Fruit fly (Drosophila melanogaster) whole organism, embryonic: ENCODE results near the gene CG1542.

Experiments used
- Asciz ChIP-seq: fragments of 200-800 bp; sonication (Bioruptor generic); optimal IDR thresholded peaks from 2 replicates; lab custom pipeline; 2017; ENCODE audit warnings: missing biosample characterization, mild to moderate bottlenecking, missing genetic modification characterization, missing genetic modification reagents
- Bdp1 ChIP-seq: fragments of 200-800 bp; sonication (Bioruptor generic); optimal IDR thresholded peaks from 3 replicates; lab custom pipeline; 2016; ENCODE audit warnings: missing biosample characterization, missing genetic modification characterization
- CG11695 ChIP-seq: fragments of 200-800 bp; sonication (Bioruptor generic); IDR thresholded peaks from 3 replicates; pipeline ENCODE4 v1.3.6; 2022; ENCODE audit warnings: missing biosample characterization, missing genetic modification characterization
- CG12104 ChIP-seq: fragments of 200-800 bp; sonication (Bioruptor generic); optimal IDR thresholded peaks from 3 replicates; lab custom pipeline; 2016; ENCODE audit warnings: missing biosample characterization, missing genetic modification characterization
- CG1233 ChIP-seq: fragments of 200-800 bp; sonication (Bioruptor generic); optimal IDR thresholded peaks from 4 replicates; lab custom pipeline; 2018; ENCODE audit warnings: missing biosample characterization, mild to moderate bottlenecking, missing genetic modification characterization
- CG14050 ChIP-seq: fragments of 200-800 bp; sonication (Bioruptor generic); IDR thresholded peaks from 3 replicates; pipeline ENCODE4 v1.3.6; 2022; ENCODE audit warnings: missing biosample characterization, missing genetic modification characterization
- CG14667 ChIP-seq: fragments of 200-800 bp; sonication (Bioruptor generic); IDR thresholded peaks from 2 replicates; pipeline ENCODE4 v1.3.6; 2022; ENCODE audit warnings: missing biosample characterization, missing genetic modification characterization
- CG16813 ChIP-seq: fragments of 200-800 bp; sonication (Bioruptor generic); IDR thresholded peaks from 3 replicates; pipeline ENCODE4 v1.3.6; 2022; ENCODE audit warnings: missing biosample characterization, missing genetic modification characterization; ENCODE audit not compliant: partially characterized antibody
- CG2129 ChIP-seq: fragments of 200-800 bp; sonication (Bioruptor generic); IDR thresholded peaks from 2 replicates; pipeline ENCODE4 v1.3.6; 2022; ENCODE audit warnings: missing biosample characterization, missing genetic modification characterization; ENCODE audit not compliant: partially characterized antibody
- CG2202 ChIP-seq: fragments of 200-800 bp; sonication (Bioruptor generic); optimal IDR thresholded peaks from 2 replicates; lab custom pipeline; 2018; ENCODE audit warnings: missing biosample characterization, mild to moderate bottlenecking, missing genetic modification characterization
- CG2678 ChIP-seq: fragments of 200-800 bp; sonication (Bioruptor generic); optimal IDR thresholded peaks from 3 replicates; lab custom pipeline; 2019; ENCODE audit warnings: missing biosample characterization, mild to moderate bottlenecking, missing genetic modification characterization, moderate library complexity
- CG30403 ChIP-seq: fragments of 200-800 bp; sonication (Bioruptor generic); optimal IDR thresholded peaks from 3 replicates; lab custom pipeline; 2016; ENCODE audit warnings: missing biosample characterization, missing genetic modification characterization
- CG31224 ChIP-seq: fragments of 200-800 bp; sonication (Bioruptor generic); IDR thresholded peaks from 2 replicates; pipeline ENCODE4 v1.3.6; 2022; ENCODE audit warnings: missing biosample characterization, missing genetic modification characterization
- CG32532 ChIP-seq: fragments of 200-800 bp; sonication (Bioruptor generic); IDR thresholded peaks from 2 replicates; pipeline ENCODE4 v1.3.6; 2022; ENCODE audit warnings: missing biosample characterization, missing genetic modification characterization
- CG4730 ChIP-seq: fragments of 200-800 bp; sonication (Bioruptor generic); IDR thresholded peaks from 2 replicates; pipeline ENCODE4 v1.3.6; 2022; ENCODE audit warnings: missing biosample characterization, missing genetic modification characterization
- CG6175 ChIP-seq: fragments of 200-800 bp; sonication (Bioruptor generic); IDR thresholded peaks from 3 replicates; pipeline ENCODE4 v1.3.6; 2022; ENCODE audit warnings: missing biosample characterization, missing genetic modification characterization
- CG7963 ChIP-seq: fragments of 200-800 bp; sonication (Bioruptor generic); IDR thresholded peaks from 3 replicates; pipeline ENCODE4 v1.3.6; 2022; ENCODE audit warnings: missing biosample characterization, missing genetic modification characterization; ENCODE audit not compliant: partially characterized antibody
- CG8089 ChIP-seq: fragments of 200-800 bp; sonication (Bioruptor generic); optimal IDR thresholded peaks from 3 replicates; lab custom pipeline; 2016; ENCODE audit warnings: missing biosample characterization, missing genetic modification characterization
- CG8765 ChIP-seq: fragments of 200-800 bp; sonication (Bioruptor generic); IDR thresholded peaks from 2 replicates; pipeline ENCODE4 v1.3.6; 2022; ENCODE audit warnings: missing biosample characterization, missing genetic modification characterization
- CTCF ChIP-seq: fragments of 200-800 bp; sonication (Bioruptor generic); optimal IDR thresholded peaks from 2 replicates; lab custom pipeline; 2017; ENCODE audit warnings: missing biosample characterization, mild to moderate bottlenecking, missing genetic modification characterization, moderate library complexity
- Deaf1 ChIP-seq: fragments of 200-800 bp; optimal IDR thresholded peaks from 3 replicates; lab custom pipeline; 2019; ENCODE audit warnings: missing biosample characterization, mild to moderate bottlenecking, missing genetic modification characterization, moderate library complexity
- E2f2 ChIP-seq: fragments of 200-800 bp; sonication (Bioruptor generic); IDR thresholded peaks from 2 replicates; pipeline ENCODE4 v1.3.6; 2022; ENCODE audit warnings: missing biosample characterization, missing genetic modification characterization
- GATAe ChIP-seq: fragments of 200-800 bp; sonication (Bioruptor generic); conservative IDR thresholded peaks from 2 replicates; pipeline ENCODE4 v1.3.6; 2022; ENCODE audit warnings: missing biosample characterization, missing genetic modification characterization
- HHEX ChIP-seq: fragments of 200-800 bp; sonication (Bioruptor generic); optimal IDR thresholded peaks from 3 replicates; lab custom pipeline; 2017; ENCODE audit warnings: missing biosample characterization, mild to moderate bottlenecking, missing genetic modification characterization, missing genetic modification reagents
- HmgD ChIP-seq: fragments of 200-800 bp; sonication (Bioruptor generic); optimal IDR thresholded peaks from 3 replicates; lab custom pipeline; 2016; ENCODE audit warnings: missing biosample characterization, missing genetic modification characterization
- Hmr ChIP-seq: fragments of 200-800 bp; sonication (Bioruptor generic); optimal IDR thresholded peaks from 3 replicates; lab custom pipeline; 2017; ENCODE audit warnings: mild to moderate bottlenecking, missing biosample characterization, missing genetic modification reagents, missing genetic modification characterization
- Hr39 ChIP-seq: fragments of >200 bp; optimal IDR thresholded peaks from 2 replicates; lab custom pipeline; 2017
- Max ChIP-seq: fragments of 200-800 bp; sonication (Bioruptor generic); optimal IDR thresholded peaks from 2 replicates; lab custom pipeline; 2016; ENCODE audit warnings: missing biosample characterization, mild to moderate bottlenecking, missing genetic modification characterization
- Meics ChIP-seq: fragments of 200-800 bp; sonication (Bioruptor generic); optimal IDR thresholded peaks from 2 replicates; lab custom pipeline; 2017; ENCODE audit warnings: missing biosample characterization, mild to moderate bottlenecking, missing genetic modification characterization
- NC2α ChIP-seq: fragments of 200-800 bp; sonication (Bioruptor generic); optimal IDR thresholded peaks from 2 replicates; lab custom pipeline; 2016; ENCODE audit warnings: missing biosample characterization, missing genetic modification characterization
- NC2β ChIP-seq: fragments of 200-800 bp; sonication (Bioruptor generic); optimal IDR thresholded peaks from 2 replicates; lab custom pipeline; 2016; ENCODE audit warnings: missing biosample characterization, missing genetic modification characterization
- Nf-YB ChIP-seq: fragments of 200-800 bp; sonication (Bioruptor generic); optimal IDR thresholded peaks from 3 replicates; lab custom pipeline; 2019; ENCODE audit warnings: missing biosample characterization, mild to moderate bottlenecking, missing genetic modification characterization, moderate library complexity
- Six4 ChIP-seq: fragments of 200-800 bp; sonication (Bioruptor generic); optimal IDR thresholded peaks from 2 replicates; lab custom pipeline; 2016; ENCODE audit warnings: missing biosample characterization, missing genetic modification characterization
- Ssrp ChIP-seq: fragments of 200-800 bp; sonication (Bioruptor generic); optimal IDR thresholded peaks from 2 replicates; lab custom pipeline; 2018; ENCODE audit warnings: missing biosample characterization, mild to moderate bottlenecking, missing genetic modification characterization, moderate library complexity
- ap ChIP-seq: fragments of 200-800 bp; sonication (Bioruptor generic); IDR thresholded peaks from 2 replicates; pipeline ENCODE4 v1.3.6; 2022; ENCODE audit warnings: missing biosample characterization, missing genetic modification characterization
- bbx ChIP-seq: fragments of 200-800 bp; sonication (Bioruptor generic); IDR thresholded peaks from 2 replicates; pipeline ENCODE4 v1.3.6; 2022; ENCODE audit warnings: missing biosample characterization, missing genetic modification characterization; ENCODE audit not compliant: partially characterized antibody
- btn ChIP-seq: fragments of 200-800 bp; sonication (Bioruptor generic); optimal IDR thresholded peaks from 2 replicates; lab custom pipeline; 2016; ENCODE audit warnings: missing biosample characterization, missing genetic modification characterization
- da ChIP-seq: fragments of 200-800 bp; sonication (Bioruptor generic); optimal IDR thresholded peaks from 2 replicates; lab custom pipeline; 2016; ENCODE audit warnings: missing biosample characterization, missing genetic modification characterization
- ems ChIP-seq: fragments of 200-800 bp; sonication (Bioruptor generic); optimal IDR thresholded peaks from 3 replicates; lab custom pipeline; 2016; ENCODE audit warnings: missing biosample characterization, missing genetic modification characterization
- en ChIP-seq: fragments of 200-800 bp; sonication (Bioruptor generic); optimal IDR thresholded peaks from 2 replicates; lab custom pipeline; 2016; ENCODE audit warnings: missing biosample characterization, missing genetic modification characterization
- eyg ChIP-seq: fragments of 200-800 bp; sonication (Bioruptor generic); optimal IDR thresholded peaks from 3 replicates; lab custom pipeline; 2016; ENCODE audit warnings: missing biosample characterization, missing genetic modification characterization
- fd96Cb ChIP-seq: fragments of 200-800 bp; sonication (Bioruptor generic); optimal IDR thresholded peaks from 2 replicates; lab custom pipeline; 2018; ENCODE audit warnings: missing biosample characterization, mild to moderate bottlenecking, missing genetic modification characterization, moderate library complexity
- ham ChIP-seq: fragments of 200-800 bp; sonication (Bioruptor generic); IDR thresholded peaks from 2 replicates; pipeline ENCODE4 v1.3.6; 2022; ENCODE audit warnings: missing biosample characterization, missing genetic modification characterization
- ind ChIP-seq: fragments of 200-800 bp; sonication (Bioruptor generic); optimal IDR thresholded peaks from 3 replicates; lab custom pipeline; 2016; ENCODE audit warnings: missing biosample characterization, missing genetic modification characterization
- jigr1 ChIP-seq: fragments of 200-800 bp; sonication (Bioruptor generic); IDR thresholded peaks from 3 replicates; pipeline ENCODE4 v1.3.6; 2022; ENCODE audit warnings: missing biosample characterization, missing genetic modification characterization
- kni ChIP-seq: fragments of 200-800 bp; sonication (Bioruptor generic); optimal IDR thresholded peaks from 3 replicates; lab custom pipeline; 2017; ENCODE audit warnings: mild to moderate bottlenecking, missing biosample characterization, missing genetic modification reagents, missing genetic modification characterization
- lmd ChIP-seq: fragments of 200-800 bp; sonication (Bioruptor generic); IDR thresholded peaks from 2 replicates; pipeline ENCODE4 v1.3.6; 2022; ENCODE audit warnings: missing biosample characterization, missing genetic modification characterization
- luna ChIP-seq: fragments of 200-800 bp; sonication (Bioruptor generic); optimal IDR thresholded peaks from 2 replicates; lab custom pipeline; 2016; ENCODE audit warnings: missing biosample characterization, missing genetic modification characterization
- ro ChIP-seq: fragments of 200-800 bp; sonication (Bioruptor generic); IDR thresholded peaks from 2 replicates; pipeline ENCODE4 v1.3.6; 2022; ENCODE audit warnings: missing biosample characterization, missing genetic modification characterization
- sug ChIP-seq: fragments of 200-800 bp; optimal IDR thresholded peaks from 2 replicates; lab custom pipeline; 2019; ENCODE audit warnings: missing biosample characterization, mild to moderate bottlenecking, missing genetic modification characterization, moderate library complexity
- vvl ChIP-seq: fragments of 200-800 bp; sonication (Bioruptor generic); IDR thresholded peaks from 2 replicates; pipeline ENCODE4 v1.3.6; 2022; ENCODE audit warnings: missing biosample characterization, missing genetic modification characterization

Gene CG1542

dm6 chr3R:31218997-31219992, 6.0 kb downstream of the CG1542 start, which contains the start of gene ATPsynC (continued):
- TF ChIP-seq Nf-YB (GFP tag; lab: Kevin White, UChicago) (peak; percentile 1), HHEX (GFP tag; lab: Kevin White, UChicago) (peak; percentile 20), CG12104 (GFP tag; lab: Kevin White, UChicago) (peak; percentile 20), ind (GFP tag; lab: Kevin White, UChicago) (no peak), eyg (GFP tag; lab: Kevin White, UChicago) (peak; percentile 35), GATAe (GFP tag; lab: Robert Waterston, UW) (no peak), CG7963 (GFP tag; lab: Robert Waterston, UW) (no peak), CG2129 (GFP tag; lab: Robert Waterston, UW) (no peak), ems (GFP tag; lab: Kevin White, UChicago) (peak; percentile 27), vvl (GFP tag; lab: Robert Waterston, UW) (no peak), Meics (GFP tag; lab: Kevin White, UChicago) (no peak), CG1233 (GFP tag; lab: Kevin White, UChicago) (peak; percentile 45), bbx (no peak), HmgD (GFP tag; lab: Kevin White, UChicago) (peak; percentile 83), CG16813 (GFP tag; lab: Robert Waterston, UW) (no peak), Bdp1 (GFP tag; lab: Kevin White, UChicago) (peak; percentile 24), ham (GFP tag; lab: Robert Waterston, UW) (no peak), CG6175 (no peak), jigr1 (no peak), sug (tag; lab: Kevin White, UChicago) (peak; percentile 83), CG14667 (GFP tag; lab: Robert Waterston, UW) (no peak), Ssrp (tag; lab: Kevin White, UChicago) (peak; percentile 1), fd96Cb (tag; lab: Kevin White, UChicago) (no peak), CG4730 (GFP tag; lab: Robert Waterston, UW) (no peak), NC2β (GFP tag; lab: Kevin White, UChicago) (peak; percentile 69), CG2202 (tag; lab: Kevin White, UChicago) (peak; percentile 21), Hr39 (lab: Kevin White, UChicago) (no peak), E2f2 (GFP tag; lab: Robert Waterston, UW) (no peak), CG30403 (GFP tag; lab: Kevin White, UChicago) (no peak), CG32532 (no peak), Hmr (GFP tag; lab: Kevin White, UChicago) (peak; percentile 92), luna (GFP tag; lab: Kevin White, UChicago) (no peak), Asciz (GFP tag; lab: Kevin White, UChicago) (no peak), lmd (GFP tag; lab: Robert Waterston, UW) (no peak), btn (no peak), CG11695 (GFP tag; lab: Robert Waterston, UW) (no peak), CG8765 (GFP tag; lab: Robert Waterston, UW) (no peak), da (GFP tag; lab: Kevin White, UChicago) (no peak), en (GFP tag; lab: Kevin White, UChicago) (no peak), ap (no peak), CTCF (GFP tag; lab: Kevin White, UChicago) (peak; percentile 71), Six4 (no peak), CG31224 (GFP tag; lab: Robert Waterston, UW) (no peak), ro (no peak), kni (GFP tag; lab: Kevin White, UChicago) (peak; percentile 64), CG2678 (tag; lab: Kevin White, UChicago) (no peak), CG8089 (peak; percentile 3), Deaf1 (tag; lab: Kevin White, UChicago) (peak; percentile 38), NC2α (GFP tag; lab: Kevin White, UChicago) (no peak), Max (peak; percentile 22), CG14050 (no peak)
